Worm (Caenorhabditis elegans) whole organism, early embryonic: ENCODE results near the gene txt-10.

Experiments
- B0310.2 ChIP-seq: sonication (generic microtip); optimal IDR thresholded peaks from 2 replicates; lab custom pipeline; 2016; ENCODE audit warnings: mild to moderate bottlenecking, missing genetic modification characterization, missing compliant biosample characterization
- F13C5.2 ChIP-seq: sonication (generic microtip); optimal IDR thresholded peaks from 2 replicates; lab custom pipeline; 2017; ENCODE audit warnings: mild to moderate bottlenecking, missing genetic modification characterization, inconsistent platforms, missing compliant biosample characterization
- aly-1 ChIP-seq: sonication (generic microtip); optimal IDR thresholded peaks from 2 replicates; lab custom pipeline; 2016; ENCODE audit warnings: missing genetic modification characterization, missing compliant biosample characterization
- ama-1 ChIP-seq: fragments of 150-350 bp; optimal IDR thresholded peaks from 2 replicates; lab custom pipeline; 2014
- ceh-13 ChIP-seq: fragments of 200-800 bp; sonication (Bioruptor generic); optimal IDR thresholded peaks from 2 replicates; lab custom pipeline; 2018; ENCODE audit warnings: mild to moderate bottlenecking, missing genetic modification characterization, missing compliant biosample characterization
- ceh-36 ChIP-seq: sonication (generic microtip); optimal IDR thresholded peaks from 2 replicates; lab custom pipeline; 2016; ENCODE audit warnings: missing genetic modification characterization, inconsistent platforms, missing compliant biosample characterization
- ets-7 ChIP-seq: sonication (generic microtip); optimal IDR thresholded peaks from 2 replicates; lab custom pipeline; 2016; ENCODE audit warnings: missing genotype, missing genetic modification characterization, missing compliant biosample characterization
- flt-1 ChIP-seq: fragments of 200-800 bp; sonication (Bioruptor generic); IDR thresholded peaks from 2 replicates; pipeline ENCODE4 v1.3.6; 2022; ENCODE audit warnings: missing genetic modification characterization, missing compliant biosample characterization
- hmbx-1 ChIP-seq: sonication (generic microtip); optimal IDR thresholded peaks from 2 replicates; lab custom pipeline; 2016; ENCODE audit warnings: mild to moderate bottlenecking, missing genetic modification characterization, missing compliant biosample characterization
- hmg-4 ChIP-seq: fragments of 200-800 bp; sonication (Bioruptor generic); optimal IDR thresholded peaks from 2 replicates; lab custom pipeline; 2018; ENCODE audit warnings: mild to moderate bottlenecking, missing genetic modification characterization, missing compliant biosample characterization
- hnd-1 ChIP-seq: sonication (generic microtip); optimal IDR thresholded peaks from 2 replicates; lab custom pipeline; 2016; ENCODE audit warnings: missing genetic modification characterization, missing compliant biosample characterization
- pes-1 ChIP-seq: fragments of 200-800 bp; sonication (Bioruptor generic); IDR thresholded peaks from 2 replicates; pipeline ENCODE4 v1.3.6; 2022; ENCODE audit warnings: missing genetic modification reagents, missing genetic modification characterization, missing compliant biosample characterization
- scrt-1 ChIP-seq: fragments of 200-800 bp; sonication (Bioruptor generic); IDR thresholded peaks from 2 replicates; pipeline ENCODE4 v1.3.6; 2022; ENCODE audit warnings: missing genetic modification characterization, missing compliant biosample characterization
- sea-1 ChIP-seq: fragments of 200-800 bp; sonication (Bioruptor generic); conservative IDR thresholded peaks from 2 replicates; pipeline ENCODE4 v1.3.6; 2022; ENCODE audit warnings: missing genetic modification characterization, missing compliant biosample characterization
- tbx-11 ChIP-seq: fragments of 200-800 bp; sonication (Bioruptor generic); IDR thresholded peaks from 2 replicates; pipeline ENCODE4 v1.3.6; 2022; ENCODE audit warnings: missing genetic modification characterization, missing compliant biosample characterization
- tbx-37 ChIP-seq: fragments of 200-800 bp; sonication (Bioruptor generic); conservative IDR thresholded peaks from 2 replicates; pipeline ENCODE4 v1.3.6; 2022; ENCODE audit warnings: missing genetic modification reagents, missing genetic modification characterization, missing compliant biosample characterization
- tra-4 ChIP-seq: sonication (generic microtip); optimal IDR thresholded peaks from 2 replicates; lab custom pipeline; 2017; ENCODE audit warnings: missing genetic modification characterization, missing compliant biosample characterization

Gene txt-10

DNA sequence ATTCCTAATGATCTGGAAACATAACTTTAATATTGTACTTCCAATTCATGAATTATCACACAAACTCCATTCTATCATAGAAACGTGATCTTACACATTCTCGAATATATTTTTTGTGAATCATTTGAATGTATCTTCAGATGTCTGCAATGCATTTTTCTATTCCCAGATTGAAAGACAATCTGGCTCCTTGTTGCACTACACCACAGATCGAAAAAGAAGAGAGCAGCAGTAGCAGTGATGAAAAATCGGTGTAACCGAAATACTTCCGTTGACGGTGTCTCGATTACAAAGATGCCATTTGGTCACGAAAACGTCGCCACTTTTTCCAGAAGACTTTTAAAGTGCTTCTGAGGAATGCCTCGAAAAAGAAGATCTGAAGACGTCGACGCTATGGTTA lies 7.4 kb upstream of the txt-10 start, which contains the start of gene degt-1:
degt-1 (plus strand) TSS at position 301 of the 400 bp plus-strand sequence.
- TF ChIP-seq B0310.2 (tag; lab: Kevin White, UChicago), result no peak

DNA sequence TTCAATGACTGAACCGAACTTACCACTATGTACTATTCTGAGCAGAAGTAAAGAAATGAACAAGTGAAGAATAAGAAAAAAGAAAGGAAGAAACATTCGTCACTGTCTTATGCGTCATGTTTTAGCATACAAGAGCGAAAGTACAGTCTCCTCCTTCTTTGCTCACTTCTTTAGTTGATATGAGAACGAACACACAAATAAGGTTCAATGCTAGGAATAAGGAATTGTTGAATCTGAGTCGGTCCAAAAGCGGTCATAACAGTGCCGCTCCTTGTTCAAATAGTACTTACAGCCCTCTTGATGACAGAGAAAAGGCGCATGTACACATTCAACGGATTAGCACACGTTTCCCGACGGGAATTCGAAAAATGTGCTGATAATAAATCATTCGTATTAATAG lies 6.5 kb upstream of the txt-10 start, which contains the start of gene F25D1.8:
F25D1.8 (plus strand) TSS at position 301 of the 400 bp plus-strand sequence.
- TF ChIP-seq flt-1 (GFP tag; lab: Robert Waterston, UW) (no peak), hmbx-1 (no peak), tbx-37 (GFP tag; lab: Robert Waterston, UW) (no peak), ets-7 (tag; lab: Kevin White, UChicago) (no peak), ceh-36 (tag; lab: Kevin White, UChicago) (no peak), ceh-13 (GFP tag; lab: Kevin White, UChicago) (no peak), tbx-11 (GFP tag; lab: Robert Waterston, UW) (no peak), aly-1 (tag; lab: Kevin White, UChicago) (no peak), hmg-4 (GFP tag; lab: Kevin White, UChicago) (no peak), ama-1 (lab: Kevin White, UChicago) (no peak), B0310.2 (tag; lab: Kevin White, UChicago) (no peak), sea-1 (GFP tag; lab: Robert Waterston, UW) (no peak)

DNA sequence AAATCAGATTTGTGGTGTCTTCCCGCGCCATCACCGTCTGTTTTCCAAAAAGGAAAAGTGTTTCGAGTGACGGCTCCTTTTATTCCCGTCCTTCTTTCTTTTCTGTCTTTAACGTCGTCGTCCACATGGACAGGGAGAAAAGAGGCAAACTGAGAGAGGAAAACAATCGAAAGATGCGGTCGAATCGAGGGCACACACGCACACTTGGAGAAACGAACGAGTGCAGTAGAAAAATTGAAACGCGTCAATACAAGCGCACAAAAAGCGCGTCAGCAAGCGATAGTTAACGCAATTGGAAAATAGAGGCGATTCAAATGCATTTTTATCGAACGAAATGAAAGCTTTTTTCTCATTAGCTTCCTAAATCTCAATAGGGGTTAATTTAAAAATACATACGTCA lies 4.2 kb upstream of the txt-10 start:
- TF ChIP-seq F13C5.2 (tag; lab: Kevin White, UChicago), result peak; percentile 11
- TF ChIP-seq aly-1 (tag; lab: Kevin White, UChicago), result no peak
- TF ChIP-seq hmg-4 (GFP tag; lab: Kevin White, UChicago), result peak; percentile 50

DNA sequence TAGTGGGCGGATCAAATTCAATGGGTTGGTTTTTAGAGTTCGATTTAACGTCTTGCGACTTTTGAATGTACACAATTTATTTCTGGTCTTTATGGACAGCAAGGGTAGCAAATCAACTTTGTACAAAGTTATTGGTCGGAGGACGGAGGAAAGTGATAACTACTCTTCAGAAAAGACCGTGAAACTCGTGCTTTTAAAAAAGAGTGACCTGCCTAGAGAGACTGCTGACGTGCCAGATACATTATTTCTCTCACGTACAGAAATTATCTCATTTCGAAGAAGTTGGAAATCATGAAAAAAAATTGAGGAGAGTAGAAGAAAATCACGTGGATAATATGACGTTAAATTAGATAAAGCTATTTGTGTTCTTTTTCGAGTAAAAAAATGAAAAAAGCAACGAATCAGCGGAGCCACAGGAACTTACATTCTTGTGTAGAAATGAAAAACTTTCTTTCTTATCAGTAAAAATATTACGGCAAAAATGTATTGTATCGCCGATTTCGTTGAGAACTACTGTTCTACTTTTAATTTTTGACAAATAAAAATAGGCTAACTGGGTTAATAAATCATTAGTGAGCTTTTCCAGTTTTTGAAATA lies 3.6 kb upstream of the txt-10 start, which contains the start of gene ppm-1.A:
ppm-1.A (minus strand) TSS at position 294 of the 597 bp plus-strand sequence.
- TF ChIP-seq tbx-11 (GFP tag; lab: Robert Waterston, UW), result no peak
- TF ChIP-seq hmbx-1, result no peak
- TF ChIP-seq sea-1 (GFP tag; lab: Robert Waterston, UW), result no peak
- TF ChIP-seq ets-7 (tag; lab: Kevin White, UChicago), result no peak
- TF ChIP-seq hnd-1 (tag; lab: Kevin White, UChicago), result no peak
- TF ChIP-seq tbx-37 (GFP tag; lab: Robert Waterston, UW), result no peak
- no peak for TF ChIP-seq ama-1 (lab: Kevin White, UChicago)
- TF ChIP-seq ceh-36 (tag; lab: Kevin White, UChicago), result no peak
- TF ChIP-seq ceh-13 (GFP tag; lab: Kevin White, UChicago), result no peak
- TF ChIP-seq flt-1 (GFP tag; lab: Robert Waterston, UW), result no peak
- TF ChIP-seq pes-1 (GFP tag; lab: Robert Waterston, UW), result no peak

DNA sequence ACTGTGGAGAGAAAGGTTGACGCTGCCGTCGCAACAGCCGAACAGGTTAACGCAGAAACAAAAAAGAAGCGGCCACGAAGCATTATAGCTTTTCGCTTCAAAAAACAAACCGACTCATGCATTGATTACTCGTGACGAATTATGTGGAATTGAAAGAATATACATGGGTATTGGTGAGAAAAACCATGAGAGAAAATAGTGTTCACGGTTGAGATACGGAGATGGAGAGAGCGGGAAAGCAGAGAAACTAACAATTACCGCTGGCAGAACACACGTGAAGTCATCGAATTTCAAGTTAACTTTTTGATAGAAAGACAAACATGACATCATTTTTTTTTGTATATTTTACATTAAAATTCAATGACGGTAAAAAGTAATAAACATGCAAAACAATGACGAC lies 2.7 kb upstream of the txt-10 start:
- no peak for TF ChIP-seq F13C5.2 (tag; lab: Kevin White, UChicago)
- no peak for TF ChIP-seq hmg-4 (GFP tag; lab: Kevin White, UChicago)
- TF ChIP-seq scrt-1, result no peak

DNA sequence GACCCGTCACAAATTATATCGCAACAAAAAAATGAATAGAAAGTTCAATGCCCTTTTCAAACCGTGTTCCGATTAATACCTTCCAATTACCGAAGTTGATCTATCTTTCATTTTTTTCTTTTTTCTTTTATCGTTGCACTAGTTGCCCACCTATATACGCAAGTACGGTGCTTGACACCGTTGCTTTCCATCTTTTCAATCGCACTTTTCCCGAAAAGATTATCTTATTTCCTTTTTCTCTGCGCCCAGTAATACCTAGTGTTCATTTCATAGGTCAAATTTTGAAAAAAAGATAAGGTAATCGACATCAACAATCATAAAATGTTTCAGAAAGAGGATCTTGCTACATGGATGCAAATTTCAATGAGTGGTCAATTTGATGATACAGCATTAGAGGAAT lies 3.0 kb downstream of the txt-10 start:
- TF ChIP-seq hmg-4 (GFP tag; lab: Kevin White, UChicago) (no peak), tra-4 (tag; lab: Kevin White, UChicago) (no peak)

DNA sequence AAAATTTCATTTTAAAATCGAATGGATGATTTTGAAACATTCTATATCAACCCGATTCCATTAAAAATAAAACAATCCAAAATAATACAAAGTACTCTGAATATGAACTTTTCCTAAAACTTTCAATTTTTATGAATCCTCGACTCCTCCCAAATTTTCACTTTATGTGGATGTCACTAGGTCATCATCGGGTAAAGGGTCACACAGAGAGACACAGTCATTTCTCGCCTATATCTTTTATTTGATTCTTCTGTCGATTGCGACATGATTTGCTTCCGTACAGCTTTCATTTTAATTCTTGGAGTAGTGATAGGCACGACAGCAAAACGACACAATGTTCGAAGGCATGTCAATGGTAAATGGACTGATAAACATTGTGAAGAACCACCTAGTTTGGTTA lies 4.1 kb downstream of the txt-10 start, which contains the start of gene F25D1.3:
F25D1.3 (plus strand) TSS at position 225 of the 400 bp plus-strand sequence.
- TF ChIP-seq B0310.2 (tag; lab: Kevin White, UChicago), result no peak
- TF ChIP-seq tbx-11 (GFP tag; lab: Robert Waterston, UW), result no peak
- no peak for TF ChIP-seq scrt-1

DNA sequence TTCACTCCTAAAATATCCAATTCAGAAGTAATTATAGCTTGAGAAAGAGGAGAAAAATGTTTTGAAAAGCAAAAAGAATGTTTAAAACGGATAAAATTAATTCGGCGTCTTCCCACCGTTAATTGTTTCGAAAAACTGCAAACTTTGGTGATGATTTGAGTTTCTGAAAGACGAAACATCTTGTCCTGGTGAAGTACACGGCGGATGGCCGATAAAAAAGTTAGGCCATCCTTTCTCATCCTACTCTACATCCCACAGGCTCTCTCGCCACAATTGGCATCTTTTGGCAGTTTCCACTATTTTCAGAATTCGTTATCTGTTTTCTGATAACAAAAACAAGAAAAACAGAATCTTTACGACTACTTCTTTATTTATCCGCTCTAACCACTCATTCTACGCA lies 6.7 kb downstream of the txt-10 start, which contains the start of the genes C35A5.8 and hda-11:
C35A5.8 (minus strand) TSS at position 7 of the 400 bp plus-strand sequence.
hda-11 (plus strand) TSS at position 283 of the 400 bp plus-strand sequence.
- TF ChIP-seq tbx-37 (GFP tag; lab: Robert Waterston, UW) (peak; percentile 72), hmbx-1 (no peak), tra-4 (tag; lab: Kevin White, UChicago) (no peak), scrt-1 (no peak), tbx-11 (GFP tag; lab: Robert Waterston, UW) (no peak), B0310.2 (tag; lab: Kevin White, UChicago) (no peak), ama-1 (lab: Kevin White, UChicago) (no peak), F13C5.2 (tag; lab: Kevin White, UChicago) (no peak)

DNA sequence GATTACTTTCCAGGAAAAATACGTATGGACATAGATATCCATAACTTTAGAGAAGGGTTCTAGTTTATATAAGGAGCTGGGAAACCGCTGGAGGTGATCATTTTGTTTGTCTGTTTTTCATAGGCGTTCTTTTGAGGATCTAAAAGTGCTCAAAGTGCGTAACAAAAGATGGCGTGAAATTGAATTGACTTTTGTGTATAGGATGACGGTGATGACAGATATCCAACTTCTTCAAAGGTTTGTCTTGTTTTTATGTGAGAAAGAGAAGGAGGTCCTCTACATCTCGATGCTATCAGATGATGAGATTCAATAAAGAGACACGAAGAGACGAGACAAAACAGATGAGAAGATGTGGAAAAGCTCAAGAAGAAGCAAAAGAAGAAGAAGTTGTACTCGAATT lies 15.9 kb downstream of the txt-10 start:
- TF ChIP-seq sea-1 (GFP tag; lab: Robert Waterston, UW) (no peak), hmbx-1 (no peak), tbx-11 (GFP tag; lab: Robert Waterston, UW) (no peak), ama-1 (lab: Kevin White, UChicago) (no peak), hnd-1 (tag; lab: Kevin White, UChicago) (no peak), B0310.2 (tag; lab: Kevin White, UChicago) (no peak), F13C5.2 (tag; lab: Kevin White, UChicago) (no peak), ets-7 (tag; lab: Kevin White, UChicago) (no peak), flt-1 (GFP tag; lab: Robert Waterston, UW) (no peak), hmg-4 (GFP tag; lab: Kevin White, UChicago) (no peak), scrt-1 (no peak), ceh-13 (GFP tag; lab: Kevin White, UChicago) (no peak), ceh-36 (tag; lab: Kevin White, UChicago) (no peak), aly-1 (tag; lab: Kevin White, UChicago) (no peak), tbx-37 (GFP tag; lab: Robert Waterston, UW) (no peak), tra-4 (tag; lab: Kevin White, UChicago) (no peak), pes-1 (GFP tag; lab: Robert Waterston, UW) (no peak)
